Worm (Caenorhabditis elegans) whole organism, mixed stage, embryonic: Measurements from ENCODE around the gene W09D10.5.
A peak's percentile ranks its signal among the peaks of the same experiment; 100 is the strongest.

Experiments used
- M03D4.4 ChIP-seq: sonication (generic microtip); optimal IDR thresholded peaks from 2 replicates; lab custom pipeline; 2017; ENCODE audit warnings: mild to moderate bottlenecking, missing genetic modification characterization, missing compliant biosample characterization
- blmp-1 ChIP-seq: fragments of 150-350 bp; optimal IDR thresholded peaks from 2 replicates; lab custom pipeline; 2014; ENCODE audit warnings: missing biosample characterization, missing genetic modification characterization
- ceh-39 ChIP-seq: fragments of 150-350 bp; optimal IDR thresholded peaks from 2 replicates; lab custom pipeline; 2014; ENCODE audit warnings: missing biosample characterization, missing genetic modification characterization
- ceh-43 ChIP-seq: fragments of 200-800 bp; sonication (Bioruptor generic); optimal IDR thresholded peaks from 2 replicates; lab custom pipeline; 2018; ENCODE audit warnings: mild to moderate bottlenecking, missing genetic modification characterization, moderate library complexity, missing compliant biosample characterization
- ceh-83 ChIP-seq: fragments of 200-800 bp; sonication (Bioruptor generic); optimal IDR thresholded peaks from 2 replicates; lab custom pipeline; 2018; ENCODE audit warnings: mild to moderate bottlenecking, missing genetic modification characterization, missing compliant biosample characterization
- ces-1 ChIP-seq: fragments of 150-350 bp; optimal IDR thresholded peaks from 2 replicates; lab custom pipeline; 2014; ENCODE audit warnings: missing biosample characterization, missing genetic modification reagents, missing genetic modification characterization
- cnd-1 ChIP-seq: fragments of 200-800 bp; sonication (Bioruptor generic); optimal IDR thresholded peaks from 2 replicates; lab custom pipeline; 2018; ENCODE audit warnings: mild to moderate bottlenecking, missing genetic modification characterization, missing compliant biosample characterization
- drap-1 ChIP-seq: fragments of 200-800 bp; sonication (Bioruptor generic); optimal IDR thresholded peaks from 3 replicates; lab custom pipeline; 2018; ENCODE audit warnings: mild to moderate bottlenecking, missing genetic modification characterization, missing compliant biosample characterization
- elt-1 ChIP-seq: sonication (generic microtip); optimal IDR thresholded peaks from 2 replicates; lab custom pipeline; 2017; ENCODE audit warnings: missing genetic modification characterization, mild to moderate bottlenecking, missing compliant biosample characterization, antibody characterized with exemption, moderate library complexity, borderline replicate concordance; ENCODE audit not compliant: insufficient read depth
- elt-3 ChIP-seq: fragments of 150-350 bp; optimal IDR thresholded peaks from 2 replicates; lab custom pipeline; 2014; ENCODE audit warnings: missing biosample characterization, missing genetic modification characterization
- flh-1 ChIP-seq: fragments of 200-800 bp; sonication (Bioruptor generic); optimal IDR thresholded peaks from 2 replicates; lab custom pipeline; 2018; ENCODE audit warnings: mild to moderate bottlenecking, missing genetic modification characterization, moderate library complexity, missing compliant biosample characterization
- ham-2 ChIP-seq: fragments of 200-800 bp; sonication (Bioruptor generic); optimal IDR thresholded peaks from 2 replicates; lab custom pipeline; 2018; ENCODE audit warnings: mild to moderate bottlenecking, missing genetic modification characterization, missing compliant biosample characterization
- hlh-1 ChIP-seq: fragments of 150-350 bp; optimal IDR thresholded peaks from 2 replicates; lab custom pipeline; 2014; ENCODE audit warnings: missing biosample characterization, missing genetic modification reagents, missing genetic modification characterization
- lin-13 ChIP-seq: fragments of 150-350 bp; optimal IDR thresholded peaks from 2 replicates; lab custom pipeline; 2014; ENCODE audit warnings: missing biosample characterization, missing genetic modification characterization
- lin-32 ChIP-seq: fragments of 200-800 bp; sonication (Bioruptor generic); optimal IDR thresholded peaks from 2 replicates; lab custom pipeline; 2018; ENCODE audit warnings: mild to moderate bottlenecking, missing genetic modification characterization, missing compliant biosample characterization
- lsy-2 ChIP-seq: fragments of 150-350 bp; optimal IDR thresholded peaks from 2 replicates; lab custom pipeline; 2014; ENCODE audit warnings: missing biosample characterization, missing genetic modification characterization
- mep-1 ChIP-seq: fragments of 150-350 bp; optimal IDR thresholded peaks from 2 replicates; lab custom pipeline; 2017; ENCODE audit warnings: missing biosample characterization, missing genetic modification reagents, missing genetic modification characterization, inconsistent platforms
- mls-2 ChIP-seq: sonication (generic microtip); optimal IDR thresholded peaks from 2 replicates; lab custom pipeline; 2016; ENCODE audit warnings: mild to moderate bottlenecking, missing genetic modification characterization, moderate library complexity, missing compliant biosample characterization
- nhr-2 ChIP-seq: fragments of 150-350 bp; optimal IDR thresholded peaks from 2 replicates; lab custom pipeline; 2014; ENCODE audit warnings: missing biosample characterization, missing genetic modification characterization
- nhr-237 ChIP-seq: fragments of 150-350 bp; optimal IDR thresholded peaks from 2 replicates; lab custom pipeline; 2014; ENCODE audit warnings: missing biosample characterization, missing genetic modification characterization
- nhr-28 ChIP-seq: fragments of 150-350 bp; optimal IDR thresholded peaks from 2 replicates; lab custom pipeline; 2014; ENCODE audit warnings: missing biosample characterization, missing genetic modification characterization
- nhr-76 ChIP-seq: sonication (generic microtip); optimal IDR thresholded peaks from 2 replicates; lab custom pipeline; 2017; ENCODE audit warnings: missing biosample characterization, missing genetic modification characterization
- pha-4 ChIP-seq: fragments of 150-350 bp; optimal IDR thresholded peaks from 2 replicates; lab custom pipeline; 2018; ENCODE audit warnings: missing biosample characterization, missing genetic modification reagents, missing genetic modification characterization
- snpc-4 ChIP-seq: fragments of 150-350 bp; optimal IDR thresholded peaks from 2 replicates; lab custom pipeline; 2014; ENCODE audit warnings: missing biosample characterization, missing genetic modification characterization
- sptf-1 ChIP-seq: sonication (generic microtip); optimal IDR thresholded peaks from 2 replicates; lab custom pipeline; 2017; ENCODE audit warnings: mild to moderate bottlenecking, missing genetic modification characterization, moderate library complexity, missing compliant biosample characterization
- tbx-8 ChIP-seq: fragments of 200-800 bp; sonication (Bioruptor generic); optimal IDR thresholded peaks from 2 replicates; lab custom pipeline; 2018; ENCODE audit warnings: mild to moderate bottlenecking, missing genetic modification characterization, moderate library complexity, missing compliant biosample characterization
- unc-120 ChIP-seq: sonication (generic microtip); optimal IDR thresholded peaks from 2 replicates; lab custom pipeline; 2017; ENCODE audit warnings: missing genetic modification characterization, missing compliant biosample characterization; ENCODE audit not compliant: poor library complexity, severe bottlenecking
- unc-62 ChIP-seq: fragments of 150-350 bp; optimal IDR thresholded peaks from 2 replicates; lab custom pipeline; 2014; ENCODE audit warnings: missing biosample characterization, missing genetic modification reagents, missing genetic modification characterization
- zip-8 ChIP-seq: fragments of 150-350 bp; optimal IDR thresholded peaks from 2 replicates; lab custom pipeline; 2014; ENCODE audit warnings: missing biosample characterization, missing genetic modification characterization
- ztf-11 ChIP-seq: fragments of 150-350 bp; optimal IDR thresholded peaks from 2 replicates; lab custom pipeline; 2014; ENCODE audit warnings: missing biosample characterization, missing genetic modification characterization

The W09D10.5 gene

ce11 chrIII:10719057-10719456, 7.7 kb upstream of the W09D10.5 start:
- TF ChIP-seq elt-3 (tag; lab: Kevin White, UChicago): no peak
- TF ChIP-seq snpc-4 (tag; lab: Kevin White, UChicago): no peak
- TF ChIP-seq elt-1 (tag; lab: Kevin White, UChicago): no peak
- TF ChIP-seq M03D4.4 (tag; lab: Kevin White, UChicago): no peak
- no peak for TF ChIP-seq nhr-237 (tag; lab: Kevin White, UChicago)
- TF ChIP-seq ceh-43 (GFP tag; lab: Kevin White, UChicago): no peak
- TF ChIP-seq nhr-28 (tag; lab: Kevin White, UChicago): no peak
- TF ChIP-seq nhr-76 (tag; lab: Kevin White, UChicago): no peak
- TF ChIP-seq ztf-11 (tag; lab: Kevin White, UChicago): no peak
- TF ChIP-seq mep-1 (tag; lab: Kevin White, UChicago): no peak
- TF ChIP-seq lin-13 (tag; lab: Kevin White, UChicago): no peak
- no peak for TF ChIP-seq unc-62 (GFP tag; lab: Kevin White, UChicago)
- TF ChIP-seq lsy-2 (tag; lab: Kevin White, UChicago): no peak
- TF ChIP-seq flh-1 (GFP tag; lab: Kevin White, UChicago): no peak
- no peak for TF ChIP-seq hlh-1 (tag; lab: Kevin White, UChicago)
- TF ChIP-seq blmp-1 (tag; lab: Kevin White, UChicago): no peak

- TF ChIP-seq drap-1 (GFP tag; lab: Kevin White, UChicago) (no peak), nhr-237 (tag; lab: Kevin White, UChicago) (no peak), nhr-2 (tag; lab: Kevin White, UChicago) (no peak), sptf-1 (tag; lab: Kevin White, UChicago) (no peak), ceh-39 (tag; lab: Kevin White, UChicago) (no peak), mls-2 (tag; lab: Kevin White, UChicago) (no peak), nhr-76 (tag; lab: Kevin White, UChicago) (no peak), mep-1 (tag; lab: Kevin White, UChicago) (no peak), ceh-83 (GFP tag; lab: Kevin White, UChicago) (no peak), ces-1 (GFP tag; lab: Kevin White, UChicago) (no peak), ceh-43 (GFP tag; lab: Kevin White, UChicago) (no peak), ztf-11 (tag; lab: Kevin White, UChicago) (no peak), lsy-2 (tag; lab: Kevin White, UChicago) (no peak), flh-1 (GFP tag; lab: Kevin White, UChicago) (no peak), lin-32 (GFP tag; lab: Kevin White, UChicago) (no peak), tbx-8 (GFP tag; lab: Kevin White, UChicago) (no peak), lin-13 (tag; lab: Kevin White, UChicago) (no peak), ham-2 (GFP tag; lab: Kevin White, UChicago) (no peak)
Measured at ce11 chrIII:10718078-10718477, 6.7 kb upstream of the W09D10.5 start.

ce11 chrIII:10717479-10717878, 6.1 kb upstream of the W09D10.5 start:
- TF ChIP-seq zip-8 (tag; lab: Kevin White, UChicago) (peak; percentile 11), nhr-76 (tag; lab: Kevin White, UChicago) (no peak)

ce11 chrIII:10716091-10716490, 4.8 kb upstream of the W09D10.5 start, which contains the start of gene W09D10.4:
W09D10.4 (minus strand) TSS chrIII:10716191.
- TF ChIP-seq ceh-39 (tag; lab: Kevin White, UChicago): no peak
- no peak for TF ChIP-seq unc-120
- no peak for TF ChIP-seq ham-2 (GFP tag; lab: Kevin White, UChicago)
- no peak for TF ChIP-seq pha-4 (tag; lab: Kevin White, UChicago)
- TF ChIP-seq nhr-76 (tag; lab: Kevin White, UChicago): no peak
- no peak for TF ChIP-seq ceh-83 (GFP tag; lab: Kevin White, UChicago)
- no peak for TF ChIP-seq drap-1 (GFP tag; lab: Kevin White, UChicago)
- TF ChIP-seq tbx-8 (GFP tag; lab: Kevin White, UChicago): no peak
- no peak for TF ChIP-seq unc-62 (GFP tag; lab: Kevin White, UChicago)
- TF ChIP-seq cnd-1 (tag; lab: Kevin White, UChicago): no peak
- no peak for TF ChIP-seq ces-1 (GFP tag; lab: Kevin White, UChicago)
- TF ChIP-seq nhr-28 (tag; lab: Kevin White, UChicago): no peak
- TF ChIP-seq zip-8 (tag; lab: Kevin White, UChicago): no peak
- no peak for TF ChIP-seq lsy-2 (tag; lab: Kevin White, UChicago)
